Fruit fly (Drosophila melanogaster): ENCODE measurements around the gene CG43246.
A peak's percentile ranks its signal among the peaks of the same experiment; 100 is the strongest.

The CG43246 gene

DNA sequence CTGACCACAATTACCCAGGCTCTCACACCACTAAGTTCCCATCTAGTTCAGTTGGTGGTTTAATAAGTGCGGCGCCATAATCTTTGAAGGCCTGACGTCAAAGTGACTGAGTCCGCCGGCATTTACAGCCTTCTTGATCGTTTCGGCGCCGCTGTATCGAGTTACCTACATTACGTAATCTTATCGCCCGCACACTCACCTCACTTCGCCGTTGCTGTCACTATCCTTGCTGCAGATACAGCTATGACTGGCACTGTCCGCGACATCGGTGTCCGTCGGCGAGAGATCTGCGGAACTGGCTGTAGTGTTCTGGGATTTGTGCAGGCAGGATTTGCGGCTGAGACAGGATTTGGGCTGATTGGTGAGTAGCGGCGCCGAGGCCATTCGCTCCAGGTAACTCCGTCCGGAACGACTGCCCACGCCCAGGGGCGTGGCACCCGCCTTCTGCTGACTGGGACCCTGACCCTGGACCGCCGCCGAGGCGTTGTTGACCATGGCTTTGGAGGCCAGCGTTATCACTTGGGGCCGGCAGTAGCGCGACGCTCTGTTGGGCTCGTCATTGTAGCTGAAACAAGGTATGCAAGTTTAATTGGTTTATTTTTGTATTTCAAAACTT is 10.6 kb downstream of the CG43246 start:
- no peak for TF ChIP-seq noc (tag; optimal IDR thresholded peaks at IDR 0.05)

- peak; percentile 75 for TF ChIP-seq noc (tag; optimal IDR thresholded peaks at IDR 0.05)
These were observed 11.7 kb downstream of the CG43246 start for dm6 chr3L:14547811-14548765.

DNA sequence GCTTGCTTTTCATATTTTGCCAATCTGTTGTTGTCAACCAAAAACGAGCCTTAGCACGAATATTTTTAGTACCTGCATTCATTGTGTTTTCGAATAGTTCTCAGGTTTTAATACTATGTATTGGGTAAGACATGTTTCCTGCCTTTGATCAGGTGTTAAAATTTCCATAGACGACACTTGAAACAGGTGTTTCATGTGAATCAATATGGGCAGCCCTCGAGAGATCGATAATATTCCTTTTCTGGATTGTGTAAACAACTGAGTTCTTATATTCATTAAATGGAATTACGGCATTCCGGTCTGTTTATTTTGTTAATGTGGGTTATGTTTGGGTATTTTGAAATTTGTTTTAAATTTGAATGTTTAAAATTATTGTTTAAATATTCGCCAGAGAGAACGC is 12.8 kb downstream of the CG43246 start:
- no peak for TF ChIP-seq noc (tag; optimal IDR thresholded peaks at IDR 0.05)

DNA sequence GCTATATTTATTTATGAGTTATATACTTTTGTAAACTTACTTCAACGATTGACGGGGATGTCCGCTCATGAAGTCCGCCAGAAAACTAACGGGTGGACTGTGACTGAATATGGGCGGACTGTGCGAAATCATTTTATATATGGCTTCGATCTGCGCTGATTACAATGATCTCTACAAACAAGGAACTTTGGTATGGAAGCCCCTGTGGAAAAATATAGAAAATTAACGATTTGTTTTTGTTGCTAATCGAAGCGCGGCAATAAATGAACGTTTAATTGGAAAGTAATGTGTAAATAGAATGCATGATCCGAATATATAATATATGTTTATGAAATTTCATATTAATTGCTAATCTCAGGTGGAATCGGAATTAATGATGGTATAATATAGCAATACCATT is 13.5 kb downstream of the CG43246 start:
- TF ChIP-seq noc (tag; optimal IDR thresholded peaks at IDR 0.05), result no peak

dm6 chr3L:14550839-14551415 is 14.5 kb downstream of the CG43246 start, which contains the start of gene Gbs-70E:
Gene Gbs-70E, minus strand, starts transcription at chr3L:14550975.
- peak; percentile 97 for TF ChIP-seq noc (tag; optimal IDR thresholded peaks at IDR 0.05)

- TF ChIP-seq noc (tag; optimal IDR thresholded peaks at IDR 0.05), result no peak
These were observed 15.2 kb downstream of the CG43246 start for dm6 chr3L:14551621-14552020.

- no peak for TF ChIP-seq noc (tag; optimal IDR thresholded peaks at IDR 0.05)
These were observed 15.8 kb downstream of the CG43246 start for dm6 chr3L:14552041-14552924.

dm6 chr3L:14552925-14553239 is 16.4 kb downstream of the CG43246 start:
- TF ChIP-seq noc (tag; optimal IDR thresholded peaks at IDR 0.05), result no peak

dm6 chr3L:14553891-14554303 is 17.5 kb downstream of the CG43246 start:
- peak; percentile 84 for TF ChIP-seq noc (tag; optimal IDR thresholded peaks at IDR 0.05)

DNA sequence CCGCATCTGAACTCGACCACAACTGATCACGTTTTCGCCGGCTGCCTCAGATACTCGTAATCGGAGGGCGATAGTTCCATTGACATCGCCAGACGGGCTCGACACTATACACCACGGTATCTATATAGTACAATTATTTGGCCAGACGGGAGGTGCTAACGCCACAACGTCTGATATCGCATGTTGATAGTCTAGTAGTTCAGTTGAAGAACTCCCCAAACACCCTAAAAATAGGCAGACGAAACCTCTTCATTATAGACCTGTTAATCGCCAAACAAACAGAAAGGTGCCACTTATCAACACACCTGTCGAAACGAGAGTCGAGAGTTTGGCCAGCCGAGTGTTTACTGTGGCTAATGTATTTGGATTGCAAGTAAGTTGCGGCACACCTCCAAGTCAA is 18.6 kb downstream of the CG43246 start:
- peak; percentile 28 for TF ChIP-seq noc (tag; optimal IDR thresholded peaks at IDR 0.05)

DNA sequence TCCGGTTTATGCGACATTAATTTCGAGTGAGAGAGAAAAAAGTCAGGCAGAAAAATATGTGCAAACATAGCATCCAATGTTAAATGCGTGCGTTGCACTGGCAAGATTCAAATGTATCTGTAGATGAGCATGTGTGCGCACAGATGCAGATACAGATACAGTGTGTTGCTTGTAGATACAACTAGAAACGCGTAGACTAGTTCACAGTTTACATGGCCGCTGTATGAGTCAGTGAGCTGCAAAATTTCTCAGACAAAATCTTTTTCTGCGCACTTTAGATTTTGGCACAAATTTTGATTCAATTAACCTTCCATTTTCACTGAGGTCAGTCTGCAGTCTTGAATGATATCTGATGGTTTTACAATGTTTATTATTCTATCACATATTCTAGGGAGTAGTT is 19.7 kb downstream of the CG43246 start:
- no peak for TF ChIP-seq noc (tag; optimal IDR thresholded peaks at IDR 0.05)

- no peak for TF ChIP-seq noc (tag; optimal IDR thresholded peaks at IDR 0.05)
These were observed 20.6 kb downstream of the CG43246 start for dm6 chr3L:14556774-14557741.

dm6 chr3L:14558018-14558417 is 21.6 kb downstream of the CG43246 start:
- TF ChIP-seq noc (tag; optimal IDR thresholded peaks at IDR 0.05), result peak; percentile 67

DNA sequence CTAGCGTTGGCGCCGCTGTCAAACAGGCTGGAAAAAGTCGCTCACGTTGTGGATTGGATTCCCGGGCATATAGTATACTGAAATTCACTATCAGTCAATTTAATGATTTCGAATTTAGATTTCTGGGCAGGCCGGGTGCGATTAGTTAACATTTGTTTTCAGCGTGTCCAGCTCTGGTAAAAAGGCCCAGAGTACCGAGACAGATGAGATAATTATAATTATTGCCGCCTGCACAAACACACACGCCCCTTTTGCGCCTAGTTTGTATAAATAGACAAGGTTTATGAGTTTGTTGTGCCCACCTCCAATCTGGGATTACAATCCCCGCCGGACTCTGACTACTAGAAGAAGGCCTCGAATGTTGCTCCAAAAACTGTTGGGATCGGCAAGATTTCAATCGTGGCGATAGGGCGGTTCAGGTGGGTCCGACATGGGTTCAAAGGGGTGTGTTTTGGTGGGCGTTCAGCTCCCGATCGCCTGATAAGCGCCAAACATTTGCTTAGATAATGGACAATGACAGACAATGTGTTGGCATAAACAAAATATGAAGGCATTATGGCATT is 22.6 kb downstream of the CG43246 start:
- TF ChIP-seq noc (tag; optimal IDR thresholded peaks at IDR 0.05), result peak; percentile 16
